Worm (Caenorhabditis elegans): ENCODE data around the gene srh-10.

The srh-10 gene

ce11 chrV:6018944-6019450 lies 47.9 kb downstream of the srh-10 start, which contains the start of gene picc-1 (continued):
- no peak for TF ChIP-seq C17E4.6 (GFP tag; IDR thresholded peaks at IDR 0.05)
- TF ChIP-seq ceh-100 (GFP tag; IDR thresholded peaks at IDR 0.05) = no peak
- TF ChIP-seq C06A6.2 (GFP tag; conservative IDR thresholded peaks at IDR 0.05) = no peak
- no peak for TF ChIP-seq F37B4.10 (GFP tag; IDR thresholded peaks at IDR 0.05)
- TF ChIP-seq F10E7.11 (tag; optimal IDR thresholded peaks at IDR 0.05) = no peak
- no peak for TF ChIP-seq snpc-1.1 (tag; optimal IDR thresholded peaks at IDR 0.05; ENCODE audit: insufficient read depth)
- TF ChIP-seq D2030.7 (GFP tag; IDR thresholded peaks at IDR 0.05) = peak; percentile 34; the same call in 1 of the 2 replicates
- no peak for TF ChIP-seq cebp-2 (GFP tag; IDR thresholded peaks at IDR 0.05)
- TF ChIP-seq hmg-1.2 (GFP tag; IDR thresholded peaks at IDR 0.05) = no peak
- peak; percentile 29 for TF ChIP-seq lin-54 (GFP tag; optimal IDR thresholded peaks at IDR 0.05)
- TF ChIP-seq ets-4 (GFP tag; optimal IDR thresholded peaks at IDR 0.05) = no peak
- no peak for TF ChIP-seq Y53F4B.3 (GFP tag; IDR thresholded peaks at IDR 0.05)
- peak; percentile 21; the same call in 1 of the 2 replicates for TF ChIP-seq cebp-1 (GFP tag; IDR thresholded peaks at IDR 0.05)
- TF ChIP-seq cebp-1 (tag; optimal IDR thresholded peaks at IDR 0.05) = peak; percentile 7
- no peak for TF ChIP-seq ceh-58 (GFP tag; IDR thresholded peaks at IDR 0.05)
- no peak for TF ChIP-seq F52B5.7 (tag; optimal IDR thresholded peaks at IDR 0.05)
- peak; percentile 84 for TF ChIP-seq Y79H2A.3 (GFP tag; conservative IDR thresholded peaks at IDR 0.05)
- no peak for TF ChIP-seq ztf-18 (tag; optimal IDR thresholded peaks at IDR 0.05)
- no peak for TF ChIP-seq zim-3 (tag; optimal IDR thresholded peaks at IDR 0.05)
- TF ChIP-seq chd-7 (tag; optimal IDR thresholded peaks at IDR 0.05) = peak; percentile 50
- no peak for TF ChIP-seq snpc-1.3 (tag; optimal IDR thresholded peaks at IDR 0.05; ENCODE audit: insufficient read depth)
- no peak for TF ChIP-seq B0035.1 (tag; optimal IDR thresholded peaks at IDR 0.05)
- no peak for TF ChIP-seq egl-18 (GFP tag; IDR thresholded peaks at IDR 0.05)
- no peak for TF ChIP-seq ztf-3 (GFP tag; optimal IDR thresholded peaks at IDR 0.05)
- TF ChIP-seq ccch-3 (GFP tag; optimal IDR thresholded peaks at IDR 0.05) = no peak
- TF ChIP-seq ztf-25 (GFP tag; IDR thresholded peaks at IDR 0.05) = no peak
- no peak for TF ChIP-seq madf-3 (GFP tag; IDR thresholded peaks at IDR 0.05)
- TF ChIP-seq hsf-1 (GFP tag; IDR thresholded peaks at IDR 0.05) = 0 out of 2 replicates have a peak, but pooled peaks have one; percentile 51
- TF ChIP-seq rcor-1 (GFP tag; IDR thresholded peaks at IDR 0.05) = 0 out of 2 replicates have a peak, but pooled peaks have one; percentile 22
- no peak for TF ChIP-seq lag-1 (GFP tag; IDR thresholded peaks at IDR 0.05)

- TF ChIP-seq hsf-1 (GFP tag; IDR thresholded peaks at IDR 0.05) = no peak
- peak; percentile 45 for TF ChIP-seq snpc-3.4 (tag; optimal IDR thresholded peaks at IDR 0.05)
- TF ChIP-seq cebp-1 (GFP tag; IDR thresholded peaks at IDR 0.05) = no peak
- peak; percentile 35 for TF ChIP-seq cebp-1 (tag; optimal IDR thresholded peaks at IDR 0.05)
- TF ChIP-seq tbp1 (GFP tag; optimal IDR thresholded peaks at IDR 0.05) = peak; percentile 5
- peak; percentile 34 for TF ChIP-seq lin-54 (GFP tag; optimal IDR thresholded peaks at IDR 0.05)
- TF ChIP-seq snpc-1.3 (tag; optimal IDR thresholded peaks at IDR 0.05; ENCODE audit: insufficient read depth) = peak; percentile 2
- peak; percentile 7 for TF ChIP-seq efl-1 (GFP tag; optimal IDR thresholded peaks at IDR 0.05)
- TF ChIP-seq snpc-4 (GFP tag; optimal IDR thresholded peaks at IDR 0.05) = no peak
- TF ChIP-seq snpc-4 (tag; optimal IDR thresholded peaks at IDR 0.05) = peak in 3 of 4 experiments; percentile 3 to 66 (median 22)
- peak; percentile 48; the same call in 1 of the 2 replicates for TF ChIP-seq hmg-1.2 (GFP tag; IDR thresholded peaks at IDR 0.05)
- TF ChIP-seq lin-40 (tag; optimal IDR thresholded peaks at IDR 0.05) = peak; percentile 58
- TF ChIP-seq repo-1 (tag; optimal IDR thresholded peaks at IDR 0.05) = no peak
- TF ChIP-seq ZK185.1 (tag; optimal IDR thresholded peaks at IDR 0.05; ENCODE audit: poor library complexity, severe bottlenecking) = peak; percentile 38
- no peak for TF ChIP-seq ceh-91 (GFP tag; IDR thresholded peaks at IDR 0.05)
- TF ChIP-seq fkh-3 (tag; optimal IDR thresholded peaks at IDR 0.05) = no peak
- TF ChIP-seq let-607 (tag; optimal IDR thresholded peaks at IDR 0.05) = peak in 1 of 2 experiments; percentile 33
- TF ChIP-seq attf-3 (GFP tag; conservative IDR thresholded peaks at IDR 0.05) = peak; percentile 99
- TF ChIP-seq attf-5 (GFP tag; optimal IDR thresholded peaks at IDR 0.05) = peak; percentile 79
- TF ChIP-seq mes-4 (tag; optimal IDR thresholded peaks at IDR 0.05) = no peak
- TF ChIP-seq lin-35 (GFP tag; optimal IDR thresholded peaks at IDR 0.05) = peak in 1 of 3 experiments; percentile 69
- TF ChIP-seq mcd-1 (GFP tag; IDR thresholded peaks at IDR 0.05) = peak; percentile 95
- TF ChIP-seq lsl-1 (GFP tag; optimal IDR thresholded peaks at IDR 0.05) = peak; percentile 15
These were observed 49.3 kb downstream of the srh-10 start, which contains the start of the genes rpt-2 and aps-1 for ce11 chrV:6017630-6018029. TSS of gene rpt-2 (minus strand) at chrV:6017669. TSS of gene aps-1 (plus strand) at chrV:6017970.
